Worm (Caenorhabditis elegans): ENCODE data around the gene mrp-4.

mrp-4 gene

ce11 chrX:9862916-9863624 is 21.0 kb upstream of the mrp-4 start, which contains the start of the genes gst-36 and R07B1.5:
TSS of gene gst-36 (minus strand) at chrX:9862960.
TSS of gene R07B1.5 (plus strand) at chrX:9863580.
- TF ChIP-seq pqm-1 (tag; optimal IDR thresholded peaks at IDR 0.05) (peak; percentile 71), elt-2 (tag; optimal IDR thresholded peaks at IDR 0.05) (peak; percentile 79), nhr-47 (tag; optimal IDR thresholded peaks at IDR 0.05) (no peak), lin-35 (GFP tag; optimal IDR thresholded peaks at IDR 0.05) (peak in 1 of 2 experiments; percentile 14), mep-1 (tag; optimal IDR thresholded peaks at IDR 0.05) (no peak), fkh-8 (tag; optimal IDR thresholded peaks at IDR 0.05) (peak; percentile 10), grh-1 (GFP tag; IDR thresholded peaks at IDR 0.05) (no peak), dpl-1 (GFP tag; optimal IDR thresholded peaks at IDR 0.05) (no peak), nhr-71 (tag; optimal IDR thresholded peaks at IDR 0.05) (peak; percentile 44), nhr-20 (tag; optimal IDR thresholded peaks at IDR 0.05) (peak; percentile 31), sox-4 (tag; optimal IDR thresholded peaks at IDR 0.05) (peak; percentile 3), elt-3 (tag; optimal IDR thresholded peaks at IDR 0.05) (no peak), nhr-76 (tag; optimal IDR thresholded peaks at IDR 0.05) (no peak), lin-14 (GFP tag; optimal IDR thresholded peaks at IDR 0.05) (peak; percentile 8), snu-23 (GFP tag; optimal IDR thresholded peaks at IDR 0.05) (peak; percentile 46)

DNA sequence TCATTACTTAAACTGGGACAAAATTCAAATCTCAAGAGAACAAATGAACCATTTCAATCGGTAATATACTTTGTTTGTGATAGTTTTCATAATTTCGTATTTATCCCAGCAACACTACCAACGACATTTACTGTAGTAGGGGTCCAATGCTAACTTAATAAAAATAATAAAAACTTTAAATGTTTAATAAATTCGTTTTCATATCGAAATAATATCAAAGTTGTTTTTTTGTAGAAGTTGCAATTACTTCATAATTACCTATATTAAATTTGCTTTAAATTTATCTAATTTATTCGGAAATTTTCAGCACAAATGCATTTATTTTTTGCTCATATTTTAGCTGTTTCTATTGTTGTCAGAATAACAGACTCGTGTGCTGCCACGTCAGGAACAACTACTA is 17.7 kb upstream of the mrp-4 start, which contains the start of gene R07B1.6:
Gene R07B1.6, plus strand, starts transcription at position 301 of the 400 bp plus-strand sequence.
- no peak for TF ChIP-seq ceh-63 (GFP tag; optimal IDR thresholded peaks at IDR 0.05)
- TF ChIP-seq lsy-2 (tag; optimal IDR thresholded peaks at IDR 0.05) = no peak
- TF ChIP-seq dpl-1 (GFP tag; optimal IDR thresholded peaks at IDR 0.05) = no peak
- no peak for TF ChIP-seq ceh-90 (tag; optimal IDR thresholded peaks at IDR 0.05)
- no peak for TF ChIP-seq lin-14 (GFP tag; optimal IDR thresholded peaks at IDR 0.05)
- no peak for TF ChIP-seq ces-1 (GFP tag; optimal IDR thresholded peaks at IDR 0.05)

- no peak for TF ChIP-seq elt-3 (tag; optimal IDR thresholded peaks at IDR 0.05)
- TF ChIP-seq lin-14 (GFP tag; optimal IDR thresholded peaks at IDR 0.05) = no peak
- no peak for TF ChIP-seq zag-1 (tag; optimal IDR thresholded peaks at IDR 0.05)
- TF ChIP-seq C16A3.4 (tag; optimal IDR thresholded peaks at IDR 0.05) = no peak
- TF ChIP-seq fos-1 (tag; optimal IDR thresholded peaks at IDR 0.05) = no peak
- TF ChIP-seq nhr-12 (tag; optimal IDR thresholded peaks at IDR 0.05) = no peak
- no peak for TF ChIP-seq hlh-17 (GFP tag; optimal IDR thresholded peaks at IDR 0.05; ENCODE audit: borderline replicate concordance)
- TF ChIP-seq pag-3 (tag; optimal IDR thresholded peaks at IDR 0.05; ENCODE audit: borderline replicate concordance, insufficient read depth) = no peak
- no peak for TF ChIP-seq swsn-7 (tag; optimal IDR thresholded peaks at IDR 0.05)
- TF ChIP-seq dsc-1 (tag; optimal IDR thresholded peaks at IDR 0.05) = no peak
- TF ChIP-seq aha-1 (tag; optimal IDR thresholded peaks at IDR 0.05) = no peak
- no peak for TF ChIP-seq fkh-4 (tag; optimal IDR thresholded peaks at IDR 0.05; ENCODE audit: borderline replicate concordance)
- TF ChIP-seq hpl-2 (GFP tag; optimal IDR thresholded peaks at IDR 0.05) = no peak
- TF ChIP-seq rnt-1 (tag; optimal IDR thresholded peaks at IDR 0.05) = no peak
- TF ChIP-seq unc-30 (tag; optimal IDR thresholded peaks at IDR 0.05) = no peak
- TF ChIP-seq hlh-4 (tag; optimal IDR thresholded peaks at IDR 0.05) = no peak
- TF ChIP-seq F16B12.6 (tag; optimal IDR thresholded peaks at IDR 0.05) = no peak
- no peak for TF ChIP-seq efl-3 (GFP tag; optimal IDR thresholded peaks at IDR 0.05)
- no peak for TF ChIP-seq nhr-28 (tag; optimal IDR thresholded peaks at IDR 0.05)
Observed at ce11 chrX:9868820-9869219, 15.3 kb upstream of the mrp-4 start, which contains the start of gene R07B1.7. TSS of gene R07B1.7 (plus strand) at chrX:9869120.

DNA sequence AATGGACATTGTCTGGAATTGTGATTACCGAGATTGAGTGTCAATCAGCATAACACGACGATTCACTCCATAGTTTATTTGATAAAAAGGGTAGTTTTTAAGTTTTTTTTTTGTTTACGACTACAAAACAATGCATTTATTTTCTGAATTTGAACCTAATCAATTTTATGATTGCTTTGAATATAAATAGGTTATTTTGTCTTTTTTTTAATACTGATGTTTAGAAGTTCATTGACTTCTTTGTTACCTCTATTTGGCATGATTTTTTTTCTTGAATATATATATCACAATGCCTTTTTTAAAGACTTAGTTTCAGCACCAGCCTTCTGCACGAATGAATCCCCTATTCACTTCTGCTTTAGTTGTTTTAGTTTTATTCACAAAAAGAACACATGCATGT is 14.6 kb upstream of the mrp-4 start, which contains the start of gene R07B1.13:
Gene R07B1.13, plus strand, starts transcription at position 301 of the 400 bp plus-strand sequence.
- no peak for TF ChIP-seq irx-1 (tag; optimal IDR thresholded peaks at IDR 0.05)
- no peak for TF ChIP-seq efl-1 (optimal IDR thresholded peaks at IDR 0.05)
- TF ChIP-seq efl-1 (GFP tag; optimal IDR thresholded peaks at IDR 0.05 in 1 of 2) = no peak
